Worm (Caenorhabditis elegans): ENCODE data around the gene miro-1.

- no peak for TF ChIP-seq flt-1 (GFP tag; IDR thresholded peaks at IDR 0.05)
- TF ChIP-seq scrt-1 (GFP tag; IDR thresholded peaks at IDR 0.05), result no peak
- no peak for TF ChIP-seq tbx-11 (GFP tag; IDR thresholded peaks at IDR 0.05)
- no peak for TF ChIP-seq ama-1 (optimal IDR thresholded peaks at IDR 0.05)
- no peak for TF ChIP-seq F13C5.2 (tag; optimal IDR thresholded peaks at IDR 0.05)
- TF ChIP-seq ets-7 (tag; optimal IDR thresholded peaks at IDR 0.05), result no peak
- no peak for TF ChIP-seq ceh-13 (GFP tag; optimal IDR thresholded peaks at IDR 0.05)
Observed at ce11 chrIV:4692463-4692862, 23.1 kb downstream of the miro-1 start, which contains the start of gene spe-51.
